Fruit fly (Drosophila melanogaster) whole organism, embryonic: ENCODE data around the gene Hmr.

Source experiments
- Atf6 ChIP-seq: fragments of 200-800 bp; sonication (Bioruptor generic); IDR thresholded peaks from 2 replicates; pipeline ENCODE4 v1.3.6; 2022; ENCODE audit warnings: missing biosample characterization, missing genetic modification characterization
- Bgb ChIP-seq: fragments of 200-800 bp; sonication (Bioruptor generic); IDR thresholded peaks from 2 replicates; pipeline ENCODE4 v1.3.6; 2022; ENCODE audit warnings: missing biosample characterization, missing genetic modification characterization; ENCODE audit not compliant: partially characterized antibody
- CG1024 ChIP-seq: fragments of 200-800 bp; sonication (Bioruptor generic); IDR thresholded peaks from 2 replicates; pipeline ENCODE4 v1.3.6; 2022; ENCODE audit warnings: missing biosample characterization, missing genetic modification characterization
- CG10321 ChIP-seq: fragments of 200-800 bp; sonication (Bioruptor generic); IDR thresholded peaks from 2 replicates; pipeline ENCODE4 v1.3.6; 2022; ENCODE audit warnings: missing biosample characterization, missing genetic modification characterization
- CG12219 ChIP-seq: fragments of 200-800 bp; sonication (Bioruptor generic); optimal IDR thresholded peaks from 3 replicates; lab custom pipeline; 2018; ENCODE audit warnings: missing biosample characterization, mild to moderate bottlenecking, missing genetic modification characterization
- CG1233 ChIP-seq: fragments of 200-800 bp; sonication (Bioruptor generic); optimal IDR thresholded peaks from 4 replicates; lab custom pipeline; 2018; ENCODE audit warnings: missing biosample characterization, mild to moderate bottlenecking, missing genetic modification characterization
- CG13424 ChIP-seq: fragments of 200-800 bp; sonication (Bioruptor generic); optimal IDR thresholded peaks from 2 replicates; lab custom pipeline; 2019; ENCODE audit warnings: missing biosample characterization, mild to moderate bottlenecking, missing genetic modification characterization, moderate library complexity
- CG14710 ChIP-seq: fragments of 200-800 bp; sonication (Bioruptor generic); optimal IDR thresholded peaks from 3 replicates; lab custom pipeline; 2019; ENCODE audit warnings: missing biosample characterization, mild to moderate bottlenecking, missing genetic modification characterization, moderate library complexity
- CG15269 ChIP-seq: fragments of 200-800 bp; sonication (Bioruptor generic); optimal IDR thresholded peaks from 2 replicates; lab custom pipeline; 2018; ENCODE audit warnings: missing biosample characterization, mild to moderate bottlenecking, missing genetic modification characterization, moderate library complexity
- CG1792 ChIP-seq: fragments of 200-800 bp; sonication (Bioruptor generic); optimal IDR thresholded peaks from 2 replicates; lab custom pipeline; 2016; ENCODE audit warnings: missing biosample characterization, missing genetic modification characterization
- CG2875 ChIP-seq: fragments of 200-800 bp; sonication (Bioruptor generic); optimal IDR thresholded peaks from 2 replicates; lab custom pipeline; 2017; ENCODE audit warnings: missing biosample characterization, mild to moderate bottlenecking, missing genetic modification characterization, missing genetic modification reagents
- CG2889 ChIP-seq: fragments of 200-800 bp; sonication (Bioruptor generic); IDR thresholded peaks from 3 replicates; pipeline ENCODE4 v1.3.6; 2022; ENCODE audit warnings: missing biosample characterization, missing genetic modification characterization
- CG3281 ChIP-seq: fragments of 200-800 bp; sonication (Bioruptor generic); optimal IDR thresholded peaks from 3 replicates; lab custom pipeline; 2017; ENCODE audit warnings: missing biosample characterization, mild to moderate bottlenecking, missing genetic modification characterization
- CG33213 ChIP-seq: fragments of 200-800 bp; sonication (Bioruptor generic); optimal IDR thresholded peaks from 3 replicates; lab custom pipeline; 2016; ENCODE audit warnings: missing biosample characterization, missing genetic modification characterization
- CG7556 ChIP-seq: fragments of 200-800 bp; sonication (Bioruptor generic); optimal IDR thresholded peaks from 2 replicates; lab custom pipeline; 2017; ENCODE audit warnings: missing biosample characterization, mild to moderate bottlenecking, missing genetic modification characterization
- CG8388 ChIP-seq: fragments of 200-800 bp; sonication (Bioruptor generic); optimal IDR thresholded peaks from 2 replicates; lab custom pipeline; 2019; ENCODE audit warnings: missing biosample characterization, mild to moderate bottlenecking, missing genetic modification characterization, moderate library complexity
- Dbx ChIP-seq: fragments of 200-800 bp; sonication (Bioruptor generic); IDR thresholded peaks from 3 replicates; pipeline ENCODE4 v1.3.6; 2022; ENCODE audit warnings: missing biosample characterization, missing genetic modification characterization
- Dll ChIP-seq: fragments of 200-800 bp; sonication (Bioruptor generic); IDR thresholded peaks from 4 replicates; pipeline ENCODE4 v1.3.6; 2022; ENCODE audit warnings: missing biosample characterization, missing genetic modification characterization; ENCODE audit not compliant: partially characterized antibody
- Doc2 ChIP-seq: fragments of 200-800 bp; sonication (Bioruptor generic); IDR thresholded peaks from 2 replicates; pipeline ENCODE4 v1.3.6; 2022; ENCODE audit warnings: missing biosample characterization, missing genetic modification characterization
- Doc3 ChIP-seq: fragments of 200-800 bp; sonication (Bioruptor generic); IDR thresholded peaks from 3 replicates; pipeline ENCODE4 v1.3.6; 2022; ENCODE audit warnings: missing biosample characterization, missing genetic modification characterization; ENCODE audit not compliant: partially characterized antibody
- Dref ChIP-seq: fragments of 200-800 bp; sonication (Bioruptor generic); IDR thresholded peaks from 2 replicates; pipeline ENCODE4 v1.3.6; 2022; ENCODE audit warnings: missing biosample characterization, missing genetic modification characterization
- Ets65A ChIP-seq: fragments of 200-800 bp; sonication (Bioruptor generic); peaks from one replicate; lab custom pipeline; 2016; ENCODE audit warnings: missing biosample characterization, missing genetic modification characterization
- HHEX ChIP-seq: fragments of 200-800 bp; sonication (Bioruptor generic); optimal IDR thresholded peaks from 3 replicates; lab custom pipeline; 2017; ENCODE audit warnings: missing biosample characterization, mild to moderate bottlenecking, missing genetic modification characterization, missing genetic modification reagents
- Kr ChIP-seq: fragments of 200-800 bp; sonication (Bioruptor generic); optimal IDR thresholded peaks from 2 replicates; lab custom pipeline; 2017; ENCODE audit warnings: missing biosample characterization, mild to moderate bottlenecking, missing genetic modification characterization
- NC2β ChIP-seq: fragments of 200-800 bp; sonication (Bioruptor generic); optimal IDR thresholded peaks from 2 replicates; lab custom pipeline; 2016; ENCODE audit warnings: missing biosample characterization, missing genetic modification characterization
- Neu2 ChIP-seq: fragments of 200-800 bp; sonication (Bioruptor generic); optimal IDR thresholded peaks from 3 replicates; lab custom pipeline; 2016; ENCODE audit warnings: missing biosample characterization, missing genetic modification characterization, borderline replicate concordance
- Nf-YC ChIP-seq: fragments of 200-800 bp; optimal IDR thresholded peaks from 3 replicates; lab custom pipeline; 2019; ENCODE audit warnings: missing biosample characterization, mild to moderate bottlenecking, missing genetic modification characterization, moderate library complexity
- Oli ChIP-seq: fragments of 200-800 bp; sonication (Bioruptor generic); optimal IDR thresholded peaks from 2 replicates; lab custom pipeline; 2018; ENCODE audit warnings: missing biosample characterization, mild to moderate bottlenecking, missing genetic modification characterization, moderate library complexity
- Optix ChIP-seq: fragments of 200-800 bp; sonication (Bioruptor generic); IDR thresholded peaks from 3 replicates; pipeline ENCODE4 v1.3.6; 2022; ENCODE audit warnings: missing biosample characterization, missing genetic modification characterization
- PHDP ChIP-seq: fragments of 200-800 bp; sonication (Bioruptor generic); optimal IDR thresholded peaks from 3 replicates; lab custom pipeline; 2018; ENCODE audit warnings: missing biosample characterization, mild to moderate bottlenecking, missing genetic modification characterization, moderate library complexity
- Sox102F ChIP-seq: fragments of 200-800 bp; sonication (Bioruptor generic); optimal IDR thresholded peaks from 2 replicates; lab custom pipeline; 2018; ENCODE audit warnings: missing biosample characterization, mild to moderate bottlenecking, missing genetic modification characterization, moderate library complexity
- chinmo ChIP-seq: fragments of 200-800 bp; sonication (Bioruptor generic); IDR thresholded peaks from 4 replicates; pipeline ENCODE4 v1.3.6; 2022; ENCODE audit warnings: missing biosample characterization, missing genetic modification characterization; ENCODE audit not compliant: partially characterized antibody
- dimm ChIP-seq: fragments of 200-800 bp; sonication (Bioruptor generic); IDR thresholded peaks from 2 replicates; pipeline ENCODE4 v1.3.6; 2022; ENCODE audit warnings: missing biosample characterization, missing genetic modification characterization
- disco-r ChIP-seq: fragments of 200-800 bp; sonication (Bioruptor generic); optimal IDR thresholded peaks from 2 replicates; lab custom pipeline; 2016; ENCODE audit warnings: missing biosample characterization, missing genetic modification characterization
- dmrt99B ChIP-seq: fragments of 200-800 bp; sonication (Bioruptor generic); optimal IDR thresholded peaks from 2 replicates; lab custom pipeline; 2018; ENCODE audit warnings: missing biosample characterization, mild to moderate bottlenecking, missing genetic modification characterization, moderate library complexity
- fd3F ChIP-seq: fragments of 200-800 bp; sonication (Bioruptor generic); optimal IDR thresholded peaks from 2 replicates; lab custom pipeline; 2018; ENCODE audit warnings: missing biosample characterization, mild to moderate bottlenecking, missing genetic modification characterization, moderate library complexity
- gsb ChIP-seq: fragments of 200-800 bp; sonication (Bioruptor generic); IDR thresholded peaks from 2 replicates; pipeline ENCODE4 v1.3.6; 2022; ENCODE audit warnings: missing biosample characterization, missing genetic modification characterization
- inv ChIP-seq: fragments of 200-800 bp; sonication (Bioruptor generic); IDR thresholded peaks from 2 replicates; pipeline ENCODE4 v1.3.6; 2022; ENCODE audit warnings: missing biosample characterization, missing genetic modification characterization; ENCODE audit not compliant: partially characterized antibody
- kay ChIP-seq: fragments of 200-800 bp; sonication (Bioruptor generic); optimal IDR thresholded peaks from 2 replicates; lab custom pipeline; 2016; ENCODE audit warnings: missing biosample characterization, missing genetic modification characterization
- mld ChIP-seq: fragments of 200-800 bp; sonication (Bioruptor generic); IDR thresholded peaks from 3 replicates; pipeline ENCODE4 v1.3.6; 2022; ENCODE audit warnings: missing biosample characterization, missing genetic modification characterization; ENCODE audit not compliant: partially characterized antibody
- nau ChIP-seq: fragments of 200-800 bp; sonication (Bioruptor generic); optimal IDR thresholded peaks from 3 replicates; lab custom pipeline; 2017; ENCODE audit warnings: missing biosample characterization, mild to moderate bottlenecking, missing genetic modification characterization, missing genetic modification reagents
- nom ChIP-seq: fragments of 200-800 bp; sonication (Bioruptor generic); optimal IDR thresholded peaks from 2 replicates; lab custom pipeline; 2017; ENCODE audit warnings: missing biosample characterization, missing genetic modification characterization, mild to moderate bottlenecking, moderate library complexity, missing genetic modification reagents
- pho ChIP-seq: fragments of 200-800 bp; sonication (Bioruptor generic); optimal IDR thresholded peaks from 2 replicates; lab custom pipeline; 2016; ENCODE audit warnings: missing biosample characterization, missing genetic modification characterization
- scrt ChIP-seq: fragments of 200-800 bp; sonication (Bioruptor generic); optimal IDR thresholded peaks from 2 replicates; lab custom pipeline; 2018; ENCODE audit warnings: missing biosample characterization, mild to moderate bottlenecking, missing genetic modification characterization, moderate library complexity
- sens ChIP-seq: fragments of 200-800 bp; sonication (Bioruptor generic); peaks from one replicate; lab custom pipeline; 2016; ENCODE audit warnings: missing biosample characterization, missing genetic modification characterization
- toy ChIP-seq: fragments of 200-800 bp; sonication (Bioruptor generic); IDR thresholded peaks from 2 replicates; pipeline ENCODE4 v1.3.6; 2022; ENCODE audit warnings: missing biosample characterization, missing genetic modification characterization
- yki ChIP-seq: fragments of >200 bp; optimal IDR thresholded peaks from 3 replicates; lab custom pipeline; 2018
- zen2 ChIP-seq: fragments of 200-800 bp; sonication (Bioruptor generic); IDR thresholded peaks from 3 replicates; pipeline ENCODE4 v1.3.6; 2022; ENCODE audit warnings: missing biosample characterization, missing genetic modification characterization; ENCODE audit not compliant: partially characterized antibody

Hmr gene

DNA sequence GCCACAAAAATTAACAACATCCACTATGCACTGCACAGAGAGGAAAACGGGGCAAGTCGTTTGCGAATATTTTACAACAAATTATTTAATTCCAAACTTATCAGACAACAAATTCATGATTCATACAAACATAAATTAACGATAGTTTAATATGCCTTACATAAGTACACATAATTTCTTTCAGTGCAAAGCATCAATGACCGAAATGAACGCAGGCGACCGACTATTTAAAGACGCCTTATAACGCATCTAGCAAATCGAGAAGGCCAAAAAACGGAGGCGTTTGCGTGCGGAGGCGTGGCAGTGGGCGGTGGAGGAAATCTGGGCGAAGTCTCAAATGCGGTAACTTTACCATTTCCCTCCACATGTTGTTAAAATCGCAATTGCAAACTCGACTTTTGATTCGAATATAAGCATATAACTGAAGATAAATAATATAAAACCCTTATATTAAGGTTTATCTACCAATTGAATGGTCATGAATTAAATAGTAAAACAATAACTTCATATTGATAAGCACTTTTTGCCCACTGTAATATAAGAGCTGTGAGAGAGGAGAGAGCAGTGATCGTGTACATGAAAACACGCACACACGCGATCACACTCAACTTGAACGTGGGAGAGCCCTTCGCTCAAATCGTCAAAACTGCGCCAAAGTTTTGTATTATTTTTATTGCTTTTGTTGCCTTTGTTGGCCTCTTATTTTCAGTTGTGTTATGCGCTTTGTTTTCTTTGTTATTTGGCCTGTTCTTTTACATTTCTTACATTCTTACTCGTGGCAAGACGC is 48.4 kb downstream of the Hmr start (continued):
- TF ChIP-seq Doc3 (GFP tag; lab: Robert Waterston, UW) (no peak), nau (peak; percentile 82), CG2875 (peak; percentile 89), Doc2 (peak; percentile 51; the same call in 1 of the 2 replicates), yki (lab: Kevin White, UChicago) (no peak), toy (GFP tag; lab: Robert Waterston, UW) (peak; percentile 64), NC2β (GFP tag; lab: Kevin White, UChicago) (peak; percentile 73), Oli (tag; lab: Kevin White, UChicago) (peak; percentile 93), Ets65A (GFP tag; lab: Kevin White, UChicago) (peak; percentile 98), PHDP (peak; percentile 87), scrt (GFP tag; lab: Kevin White, UChicago) (peak; percentile 72), dimm (GFP tag; lab: Robert Waterston, UW) (peak; percentile 83), Dbx (GFP tag; lab: Robert Waterston, UW) (peak; percentile 54; the same call in 1 of the 3 replicates), CG1792 (peak; percentile 81), Dll (0 out of 4 replicates have a peak, but pooled peaks have one; percentile 6), dmrt99B (tag; lab: Kevin White, UChicago) (peak; percentile 96), gsb (GFP tag; lab: Robert Waterston, UW) (peak; percentile 59), CG10321 (GFP tag; lab: Robert Waterston, UW) (0 out of 2 replicates have a peak, but pooled peaks have one; percentile 38), inv (no peak), CG33213 (peak; percentile 80), Sox102F (GFP tag; lab: Kevin White, UChicago) (peak; percentile 96), kay (GFP tag; lab: Kevin White, UChicago) (peak; percentile 69), Bgb (no peak), nom (GFP tag; lab: Kevin White, UChicago) (peak; percentile 53), fd3F (peak; percentile 71), HHEX (peak; percentile 75), Optix (GFP tag; lab: Robert Waterston, UW) (peak; percentile 88), CG8388 (GFP tag; lab: Kevin White, UChicago) (peak; percentile 91), CG12219 (peak; percentile 90), chinmo (GFP tag; lab: Robert Waterston, UW) (no peak; the same call in 3 of the 4 replicates), mld (no peak), CG7556 (GFP tag; lab: Kevin White, UChicago) (peak; percentile 91), disco-r (peak; percentile 69), zen2 (GFP tag; lab: Robert Waterston, UW) (no peak), Nf-YC (tag; lab: Kevin White, UChicago) (peak; percentile 71), CG1233 (GFP tag; lab: Kevin White, UChicago) (peak; percentile 86), Neu2 (GFP tag; lab: Kevin White, UChicago) (no peak), Kr (GFP tag; lab: Kevin White, UChicago) (no peak), Dref (GFP tag; lab: Robert Waterston, UW) (no peak), pho (peak; percentile 68), CG2889 (peak; percentile 79), CG15269 (peak; percentile 91), CG13424 (tag; lab: Kevin White, UChicago) (peak; percentile 92), Atf6 (GFP tag; lab: Robert Waterston, UW) (peak; percentile 82), sens (GFP tag; lab: Kevin White, UChicago) (peak; percentile 99), CG14710 (tag; lab: Kevin White, UChicago) (peak; percentile 87), CG1024 (GFP tag; lab: Robert Waterston, UW) (peak; percentile 84), CG3281 (GFP tag; lab: Kevin White, UChicago) (peak; percentile 85)
